Worm (Caenorhabditis elegans): ENCODE data around the gene rad-54.B.
A peak's percentile ranks its signal among the peaks of the same experiment; 100 is the strongest.

The rad-54.B gene

DNA sequence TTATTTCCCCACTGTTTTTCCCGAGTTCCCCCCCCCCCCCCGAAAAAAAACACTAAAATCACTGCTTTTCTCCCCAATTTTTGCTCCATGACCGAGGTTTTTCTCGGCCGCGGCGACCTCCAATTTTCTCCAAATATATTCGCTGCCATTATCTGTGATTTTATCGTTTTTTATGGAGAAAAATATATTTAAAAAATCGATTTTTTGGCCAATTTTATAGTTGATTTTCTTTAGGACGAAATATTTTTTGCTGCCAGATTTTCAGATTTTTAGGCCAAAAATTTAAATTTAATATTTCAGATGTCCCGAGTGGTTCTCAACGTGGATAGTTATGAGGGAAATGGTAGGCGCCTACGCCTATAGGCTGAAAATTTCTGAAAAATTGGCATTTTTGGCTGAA is at the start of gene rad-54.B:
TSS of gene rad-54.B (plus strand) at position 301 of the 400 bp plus-strand sequence.
- TF ChIP-seq snpc-4 (GFP tag; optimal IDR thresholded peaks at IDR 0.05), result no peak
- peak in 1 of 4 experiments; percentile 41 for TF ChIP-seq snpc-4 (tag; optimal IDR thresholded peaks at IDR 0.05)
- TF ChIP-seq ztf-26 (tag; optimal IDR thresholded peaks at IDR 0.05), result no peak

- peak; percentile 93 for TF ChIP-seq hsf-1 (GFP tag; IDR thresholded peaks at IDR 0.05)
These were observed 39.0 kb upstream of the rad-54.B start for ce11 chrIV:16910831-16911230.

ce11 chrIV:16915751-16916150 is 34.1 kb upstream of the rad-54.B start, which contains the start of gene Y116A8C.3:
Gene Y116A8C.3, plus strand, starts transcription at chrIV:16916051.
- no peak for TF ChIP-seq T07F8.4 (tag; optimal IDR thresholded peaks at IDR 0.05)
- TF ChIP-seq C06A6.2 (GFP tag; conservative IDR thresholded peaks at IDR 0.05), result no peak
- TF ChIP-seq ceh-27 (GFP tag; optimal IDR thresholded peaks at IDR 0.05), result no peak
- no peak for TF ChIP-seq snpc-4 (GFP tag; optimal IDR thresholded peaks at IDR 0.05)
- peak in 1 of 4 experiments; percentile 44 for TF ChIP-seq snpc-4 (tag; optimal IDR thresholded peaks at IDR 0.05)
- no peak for TF ChIP-seq F57C9.4 (tag; optimal IDR thresholded peaks at IDR 0.05)
- no peak for TF ChIP-seq dpff-1 (tag; optimal IDR thresholded peaks at IDR 0.05)
- TF ChIP-seq egl-44 (GFP tag; IDR thresholded peaks at IDR 0.05), result no peak

DNA sequence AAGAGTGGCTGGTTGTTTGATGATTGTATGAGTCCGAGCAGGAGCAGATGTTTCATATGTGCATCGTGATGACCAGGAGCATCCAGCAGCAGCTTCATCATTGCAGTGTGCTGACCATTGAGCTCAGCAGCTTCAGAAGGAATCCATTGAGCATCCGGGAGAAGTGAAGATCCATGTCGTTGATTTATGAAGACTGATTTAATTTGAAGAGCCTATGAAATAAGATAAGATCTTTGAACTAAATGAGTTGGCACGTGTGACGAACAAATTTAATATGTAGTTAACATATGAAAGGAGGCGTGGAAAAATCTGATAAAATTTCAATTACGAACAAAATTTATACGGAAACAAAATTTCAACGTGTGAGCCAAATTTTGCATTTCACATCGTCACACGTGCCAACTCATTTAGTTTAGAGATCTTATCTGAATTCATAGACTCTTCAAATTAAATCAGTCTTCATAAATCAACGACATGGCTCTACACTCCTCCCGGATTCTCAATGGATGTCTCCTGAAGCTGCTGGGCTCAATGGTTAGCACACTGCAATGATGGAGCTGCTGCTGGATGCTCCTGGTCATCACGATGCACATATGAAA is 31.9 kb upstream of the rad-54.B start, which contains the start of the genes Y116A8C.469 and Y116A8C.468:
TSS of gene Y116A8C.469 (minus strand) at position 101 of the 599 bp plus-strand sequence.
TSS of gene Y116A8C.468 (plus strand) at position 549 of the 599 bp plus-strand sequence.
- TF ChIP-seq attf-5 (GFP tag; optimal IDR thresholded peaks at IDR 0.05) (no peak), repo-1 (tag; optimal IDR thresholded peaks at IDR 0.05) (no peak), F39B2.1 (GFP tag; IDR thresholded peaks at IDR 0.05) (no peak), rec-8 (tag; optimal IDR thresholded peaks at IDR 0.05) (no peak), hlh-12 (tag; optimal IDR thresholded peaks at IDR 0.05) (no peak), F22D6.2 (tag; optimal IDR thresholded peaks at IDR 0.05) (no peak), cebp-2 (GFP tag; IDR thresholded peaks at IDR 0.05) (no peak), akir-1 (GFP tag; optimal IDR thresholded peaks at IDR 0.05) (no peak), madf-3 (GFP tag; IDR thresholded peaks at IDR 0.05) (no peak), xnd-1 (tag; optimal IDR thresholded peaks at IDR 0.05) (no peak), efl-1 (GFP tag; optimal IDR thresholded peaks at IDR 0.05) (no peak), cebp-1 (GFP tag; IDR thresholded peaks at IDR 0.05) (no peak), cebp-1 (tag; optimal IDR thresholded peaks at IDR 0.05) (no peak), ztf-18 (tag; optimal IDR thresholded peaks at IDR 0.05) (no peak), madf-10 (tag; optimal IDR thresholded peaks at IDR 0.05) (no peak), unc-62 (GFP tag; optimal IDR thresholded peaks at IDR 0.05) (no peak), hlh-26 (GFP tag; conservative IDR thresholded peaks at IDR 0.05) (no peak), F52B5.7 (tag; optimal IDR thresholded peaks at IDR 0.05) (no peak)

ce11 chrIV:16919212-16919775 is 30.6 kb upstream of the rad-54.B start, which contains the start of the genes Y116A8C.470 and Y116A8C.463:
Gene Y116A8C.470, minus strand, starts transcription at chrIV:16919312.
Gene Y116A8C.463, plus strand, starts transcription at chrIV:16919725.
- TF ChIP-seq cebp-1 (GFP tag; IDR thresholded peaks at IDR 0.05) (no peak), cebp-1 (tag; optimal IDR thresholded peaks at IDR 0.05) (no peak), nfyb-1 (GFP tag; IDR thresholded peaks at IDR 0.05) (no peak), unc-62 (GFP tag; optimal IDR thresholded peaks at IDR 0.05) (no peak), tlf-1 (GFP tag; optimal IDR thresholded peaks at IDR 0.05) (no peak), B0019.2 (GFP tag; conservative IDR thresholded peaks at IDR 0.05) (no peak), dpff-1 (tag; optimal IDR thresholded peaks at IDR 0.05) (no peak), rpc-1 (optimal IDR thresholded peaks at IDR 0.05) (no peak), rpc-1 (tag; optimal IDR thresholded peaks at IDR 0.05) (no peak), efl-1 (GFP tag; optimal IDR thresholded peaks at IDR 0.05) (no peak), F33H1.4 (GFP tag; IDR thresholded peaks at IDR 0.05) (no peak), aptf-2 (GFP tag; conservative IDR thresholded peaks at IDR 0.05) (no peak), lir-1 (GFP tag; conservative IDR thresholded peaks at IDR 0.05) (no peak), F10E7.11 (tag; optimal IDR thresholded peaks at IDR 0.05) (no peak), zim-3 (tag; optimal IDR thresholded peaks at IDR 0.05) (no peak), attf-5 (GFP tag; optimal IDR thresholded peaks at IDR 0.05) (no peak), gei-17 (GFP tag; optimal IDR thresholded peaks at IDR 0.05) (no peak), nfya-1 (tag; optimal IDR thresholded peaks at IDR 0.05; ENCODE audit: borderline replicate concordance, insufficient read depth) (no peak), egl-18 (GFP tag; IDR thresholded peaks at IDR 0.05) (no peak), bed-1 (GFP tag; IDR thresholded peaks at IDR 0.05) (no peak)
